Fruit fly (Drosophila melanogaster) Kc167 (cell line): ENCODE results near the gene CG43139.

ENCODE experiments used
- Sin3A ChIP-seq: fragments of >200 bp; optimal IDR thresholded peaks from 2 replicates; lab custom pipeline; 2018; ENCODE audit warnings: missing external identifiers
- psq ChIP-seq: fragments of >200 bp; optimal IDR thresholded peaks from 2 replicates; lab custom pipeline; 2017; ENCODE audit warnings: missing external identifiers
- ttk ChIP-seq: sonication (Bioruptor generic); optimal IDR thresholded peaks from 2 replicates; lab custom pipeline; 2017; ENCODE audit warnings: missing external identifiers

DNA sequence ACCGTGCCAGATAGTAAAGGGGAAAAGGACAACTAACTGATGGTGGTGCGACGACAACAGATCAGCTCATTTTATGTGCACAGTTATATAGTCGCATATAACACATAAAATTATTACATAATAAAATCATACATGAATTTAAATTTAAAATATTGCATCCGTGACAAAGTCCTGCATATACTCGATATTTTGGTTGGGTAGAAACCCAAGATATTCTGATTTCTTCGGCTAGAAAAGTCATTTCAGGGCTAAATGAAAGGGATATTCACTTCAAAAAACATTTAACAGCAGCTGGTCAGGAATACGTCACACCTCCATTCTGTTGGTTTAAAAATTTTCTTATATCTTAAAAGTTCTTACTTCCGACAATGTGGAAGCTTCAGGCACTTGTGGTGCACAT, 37.9 kb downstream of the CG43139 start, which contains the start of gene CG13978:
- no peak for TF ChIP-seq Sin3A (lab: Kevin White, UChicago)
- TF ChIP-seq ttk (lab: Kevin White, UChicago): no peak
- TF ChIP-seq psq: no peak
